Worm (Caenorhabditis elegans) whole organism, young adult: ENCODE data around the gene gpd-3.

Experiments
- C17E4.6 ChIP-seq: fragments of 200-800 bp; sonication (Bioruptor generic); IDR thresholded peaks from 2 replicates; pipeline ENCODE4 v1.3.6; 2022; ENCODE audit warnings: missing genetic modification reagents, missing genetic modification characterization, missing compliant biosample characterization
- F37B4.10 ChIP-seq: fragments of 200-800 bp; sonication (Bioruptor generic); IDR thresholded peaks from 2 replicates; pipeline ENCODE4 v1.3.6; 2022; ENCODE audit warnings: missing genetic modification characterization, missing compliant biosample characterization
- F52B5.7 ChIP-seq: sonication (generic microtip); optimal IDR thresholded peaks from 2 replicates; lab custom pipeline; 2016; ENCODE audit warnings: mild to moderate bottlenecking, missing genetic modification characterization, missing compliant biosample characterization
- F57A8.1 ChIP-seq: fragments of 200-800 bp; sonication (Bioruptor generic); optimal IDR thresholded peaks from 2 replicates; lab custom pipeline; 2018; ENCODE audit warnings: mild to moderate bottlenecking, missing genetic modification characterization, moderate library complexity, missing compliant biosample characterization
- K12H6.12 ChIP-seq: fragments of 200-800 bp; sonication (Bioruptor generic); optimal IDR thresholded peaks from 2 replicates; lab custom pipeline; 2018; ENCODE audit warnings: mild to moderate bottlenecking, missing genetic modification characterization, missing compliant biosample characterization
- Y95B8A.8 ChIP-seq: fragments of 200-800 bp; sonication (Bioruptor generic); IDR thresholded peaks from 2 replicates; pipeline ENCODE4 v1.3.6; 2022; ENCODE audit warnings: missing genetic modification reagents, missing genetic modification characterization, missing compliant biosample characterization
- ZK185.1 ChIP-seq: sonication (generic microtip); optimal IDR thresholded peaks from 2 replicates; lab custom pipeline; 2016; ENCODE audit warnings: mild to moderate bottlenecking, missing genetic modification characterization, missing compliant biosample characterization; ENCODE audit not compliant: poor library complexity, severe bottlenecking
- ama-1 ChIP-seq, 3 experiments: fragments of 150-350 bp in 1 of 3; sonication (generic microtip) in 2 of 3; optimal IDR thresholded peaks; 2 replicates each; lab custom pipeline; 2014 to 2018; ENCODE audit warnings: missing biosample characterization in 2 of 3, missing genetic modification characterization in 2 of 3, missing genetic modification reagents in 2 of 3
- aptf-3 ChIP-seq: fragments of 200-800 bp; sonication (Bioruptor generic); IDR thresholded peaks from 2 replicates; pipeline ENCODE4 v1.3.6; 2022; ENCODE audit warnings: missing genetic modification characterization, missing compliant biosample characterization
- attf-5 ChIP-seq: fragments of 200-800 bp; sonication (Bioruptor generic); optimal IDR thresholded peaks from 2 replicates; lab custom pipeline; 2018; ENCODE audit warnings: mild to moderate bottlenecking, missing genetic modification characterization, missing compliant biosample characterization
- cebp-1 ChIP-seq, 2 experiments: fragments of 200-800 bp in 1 of 2; sonication (Bioruptor generic) in 1 of 2; sonication (generic microtip) in 1 of 2; IDR thresholded peaks in 1 of 2; optimal IDR thresholded peaks in 1 of 2; 2 replicates each; pipeline versions ENCODE4 v1.3.6 to Lab custom; 2017 to 2022; ENCODE audit warnings: missing compliant biosample characterization in 2 of 2, missing genetic modification characterization in 2 of 2, mild to moderate bottlenecking in 1 of 2, missing genetic modification reagents in 1 of 2, moderate library complexity in 1 of 2
- cebp-2 ChIP-seq: fragments of 200-800 bp; sonication (Bioruptor generic); IDR thresholded peaks from 2 replicates; pipeline ENCODE4 v1.3.6; 2022; ENCODE audit warnings: missing genetic modification characterization, missing compliant biosample characterization
- ceh-27 ChIP-seq: fragments of 200-800 bp; sonication (Bioruptor generic); optimal IDR thresholded peaks from 2 replicates; lab custom pipeline; 2018; ENCODE audit warnings: mild to moderate bottlenecking, missing genetic modification characterization, moderate library complexity, missing compliant biosample characterization
- ceh-58 ChIP-seq: fragments of 200-800 bp; sonication (Bioruptor generic); IDR thresholded peaks from 2 replicates; pipeline ENCODE4 v1.3.6; 2022; ENCODE audit warnings: missing genetic modification characterization, missing compliant biosample characterization
- ceh-79 ChIP-seq: sonication (generic microtip); optimal IDR thresholded peaks from 2 replicates; lab custom pipeline; 2017; ENCODE audit warnings: mild to moderate bottlenecking, missing genetic modification characterization, missing compliant biosample characterization
- chd-7 ChIP-seq: sonication (generic microtip); optimal IDR thresholded peaks from 2 replicates; lab custom pipeline; 2016; ENCODE audit warnings: mild to moderate bottlenecking, missing genetic modification characterization, moderate library complexity, missing compliant biosample characterization
- dpff-1 ChIP-seq: sonication (generic microtip); optimal IDR thresholded peaks from 2 replicates; lab custom pipeline; 2017; ENCODE audit warnings: mild to moderate bottlenecking, missing genetic modification characterization, missing compliant biosample characterization
- dpl-1 ChIP-seq: fragments of 150-350 bp; optimal IDR thresholded peaks from 2 replicates; lab custom pipeline; 2014; ENCODE audit warnings: missing biosample characterization, missing genetic modification reagents, missing genetic modification characterization
- egl-44 ChIP-seq: fragments of 200-800 bp; sonication (Bioruptor generic); IDR thresholded peaks from 2 replicates; pipeline ENCODE4 v1.3.6; 2022; ENCODE audit warnings: missing genetic modification reagents, missing genetic modification characterization, missing compliant biosample characterization
- hlh-12 ChIP-seq: sonication (generic microtip); optimal IDR thresholded peaks from 2 replicates; lab custom pipeline; 2016; ENCODE audit warnings: missing genetic modification characterization, missing compliant biosample characterization
- hlh-26 ChIP-seq: fragments of 200-800 bp; sonication (Bioruptor generic); conservative IDR thresholded peaks from 2 replicates; pipeline ENCODE4 v1.3.6; 2022; ENCODE audit warnings: missing genetic modification reagents, missing genetic modification characterization, missing compliant biosample characterization
- hmg-1.2 ChIP-seq: fragments of 200-800 bp; sonication (Bioruptor generic); IDR thresholded peaks from 2 replicates; pipeline ENCODE4 v1.3.6; 2022; ENCODE audit warnings: missing genetic modification reagents, missing genetic modification characterization, missing compliant biosample characterization
- hsf-1 ChIP-seq: fragments of 200-800 bp; sonication (Bioruptor generic); IDR thresholded peaks from 2 replicates; pipeline ENCODE4 v1.3.6; 2022; ENCODE audit warnings: missing genetic modification reagents, missing genetic modification characterization, missing compliant biosample characterization
- lag-1 ChIP-seq: fragments of 200-800 bp; sonication (Bioruptor generic); IDR thresholded peaks from 2 replicates; pipeline ENCODE4 v1.3.6; 2022; ENCODE audit warnings: missing genetic modification reagents, missing genetic modification characterization, missing compliant biosample characterization
- let-526 ChIP-seq: fragments of 200-800 bp; sonication (Bioruptor generic); IDR thresholded peaks from 2 replicates; pipeline ENCODE4 v1.3.6; 2022; ENCODE audit warnings: missing genetic modification reagents, missing genetic modification characterization, missing compliant biosample characterization
- lin-26 ChIP-seq: fragments of 200-800 bp; sonication (Bioruptor generic); IDR thresholded peaks from 2 replicates; pipeline ENCODE4 v1.3.6; 2022; ENCODE audit warnings: missing genetic modification reagents, missing genetic modification characterization, missing compliant biosample characterization
- lin-40 ChIP-seq: sonication (generic microtip); optimal IDR thresholded peaks from 2 replicates; lab custom pipeline; 2016; ENCODE audit warnings: missing genetic modification characterization, mild to moderate bottlenecking, missing compliant biosample characterization, missing genotype, missing genetic modification reagents
- lir-1 ChIP-seq: fragments of 200-800 bp; sonication (Bioruptor generic); conservative IDR thresholded peaks from 2 replicates; pipeline ENCODE4 v1.3.6; 2022; ENCODE audit warnings: missing genetic modification reagents, missing genetic modification characterization, missing compliant biosample characterization
- madf-3 ChIP-seq: fragments of 200-800 bp; sonication (Bioruptor generic); IDR thresholded peaks from 2 replicates; pipeline ENCODE4 v1.3.6; 2022; ENCODE audit warnings: missing genetic modification reagents, missing genetic modification characterization, missing compliant biosample characterization
- mes-4 ChIP-seq: sonication (generic microtip); optimal IDR thresholded peaks from 2 replicates; lab custom pipeline; 2016; ENCODE audit warnings: missing genotype, missing genetic modification characterization, missing compliant biosample characterization
- mxl-1 ChIP-seq: sonication (generic microtip); optimal IDR thresholded peaks from 2 replicates; lab custom pipeline; 2016; ENCODE audit warnings: missing genetic modification characterization, missing compliant biosample characterization
- nfyb-1 ChIP-seq: fragments of 200-800 bp; sonication (Bioruptor generic); IDR thresholded peaks from 2 replicates; pipeline ENCODE4 v1.3.6; 2022; ENCODE audit warnings: missing genetic modification reagents, missing genetic modification characterization, missing compliant biosample characterization
- nhr-120 ChIP-seq: fragments of 200-800 bp; sonication (Bioruptor generic); IDR thresholded peaks from 2 replicates; pipeline ENCODE4 v1.3.6; 2022; ENCODE audit warnings: missing genetic modification characterization, missing compliant biosample characterization
- nhr-179 ChIP-seq: sonication (generic microtip); optimal IDR thresholded peaks from 2 replicates; lab custom pipeline; 2016; ENCODE audit warnings: mild to moderate bottlenecking, missing genetic modification characterization, missing compliant biosample characterization
- nhr-80 ChIP-seq: sonication (generic microtip); optimal IDR thresholded peaks from 2 replicates; lab custom pipeline; 2016; ENCODE audit warnings: missing genetic modification characterization, missing compliant biosample characterization
- nhr-90 ChIP-seq: sonication (generic microtip); optimal IDR thresholded peaks from 2 replicates; lab custom pipeline; 2016; ENCODE audit warnings: missing genotype, mild to moderate bottlenecking, missing genetic modification characterization, missing compliant biosample characterization
- pha-4 ChIP-seq: fragments of 150-350 bp; sonication (generic microtip); optimal IDR thresholded peaks from 2 replicates; lab custom pipeline; 2014; ENCODE audit warnings: missing biosample characterization, missing genetic modification reagents, missing genetic modification characterization
- rcor-1 ChIP-seq: fragments of 200-800 bp; sonication (Bioruptor generic); IDR thresholded peaks from 2 replicates; pipeline ENCODE4 v1.3.6; 2022; ENCODE audit warnings: missing genetic modification reagents, missing genetic modification characterization, missing compliant biosample characterization
- snpc-4 ChIP-seq, 5 experiments: fragments of 150-350 bp in 1 of 5; sonication (generic microtip) in 4 of 5; optimal IDR thresholded peaks; 2 replicates each; lab custom pipeline; 2014 to 2018; ENCODE audit warnings: missing genetic modification characterization in 5 of 5, missing biosample characterization in 3 of 5, antibody characterized with exemption in 2 of 5, mild to moderate bottlenecking in 2 of 5, missing compliant biosample characterization in 2 of 5, missing genotype in 2 of 5, moderate library complexity in 2 of 5, missing genetic modification reagents in 1 of 5
- tbp1 ChIP-seq: fragments of 200-800 bp; sonication (Bioruptor generic); optimal IDR thresholded peaks from 2 replicates; lab custom pipeline; 2018; ENCODE audit warnings: mild to moderate bottlenecking, missing genetic modification characterization, missing compliant biosample characterization
- tbx-9 ChIP-seq: sonication (generic microtip); optimal IDR thresholded peaks from 2 replicates; lab custom pipeline; 2016; ENCODE audit warnings: borderline replicate concordance, missing genetic modification characterization, inconsistent platforms, missing compliant biosample characterization
- zfh-2 ChIP-seq: fragments of 200-800 bp; sonication (Bioruptor generic); conservative IDR thresholded peaks from 2 replicates; pipeline ENCODE4 v1.3.6; 2022; ENCODE audit warnings: missing genetic modification reagents, missing genetic modification characterization, missing compliant biosample characterization
- ztf-18 ChIP-seq: sonication (generic microtip); optimal IDR thresholded peaks from 2 replicates; lab custom pipeline; 2016; ENCODE audit warnings: missing genotype, mild to moderate bottlenecking, missing genetic modification characterization, missing compliant biosample characterization
- ztf-22 ChIP-seq: fragments of 200-800 bp; sonication (Bioruptor generic); optimal IDR thresholded peaks from 2 replicates; lab custom pipeline; 2018; ENCODE audit warnings: mild to moderate bottlenecking, missing genetic modification characterization, moderate library complexity, missing compliant biosample characterization
- ztf-25 ChIP-seq: fragments of 200-800 bp; sonication (Bioruptor generic); IDR thresholded peaks from 2 replicates; pipeline ENCODE4 v1.3.6; 2022; ENCODE audit warnings: missing genetic modification reagents, missing genetic modification characterization, missing compliant biosample characterization
- ztf-6 ChIP-seq: fragments of 200-800 bp; sonication (Bioruptor generic); IDR thresholded peaks from 2 replicates; pipeline ENCODE4 v1.3.6; 2022; ENCODE audit warnings: missing genetic modification reagents, missing genetic modification characterization, missing compliant biosample characterization

Gene gpd-3

DNA sequence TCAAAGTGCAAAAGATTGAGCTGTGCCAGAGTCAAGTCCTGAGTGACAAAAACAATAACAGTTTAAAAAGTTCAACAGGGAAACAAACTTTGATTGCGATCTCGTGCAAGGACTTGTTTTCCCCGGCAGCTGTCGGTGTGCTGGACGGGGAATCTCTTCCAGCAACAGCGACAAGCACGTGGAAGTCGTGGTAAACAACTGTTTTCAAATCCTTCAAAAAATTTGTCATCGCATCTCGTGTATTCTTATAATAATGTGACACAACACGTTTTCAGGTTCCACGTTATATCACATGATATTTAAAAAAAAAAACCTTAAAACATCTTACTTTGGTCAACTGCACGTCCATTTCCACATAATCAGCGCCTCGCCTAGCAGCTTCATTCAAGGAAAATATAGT lies 4.5 kb downstream of the gpd-3 start:
- 0 out of 2 replicates have a peak, but pooled peaks have one; percentile 18 for TF ChIP-seq hsf-1 (GFP tag; lab: Robert Waterston, UW)
- 0 out of 2 replicates have a peak, but pooled peaks have one; percentile 28 for TF ChIP-seq zfh-2 (GFP tag; lab: Robert Waterston, UW)
- no peak for TF ChIP-seq chd-7 (tag; lab: Kevin White, UChicago)
- TF ChIP-seq madf-3 (GFP tag; lab: Robert Waterston, UW) = no peak
- no peak for TF ChIP-seq cebp-1 (GFP tag; IDR thresholded peaks at IDR 0.05; lab: Robert Waterston, UW)
- peak; percentile 47 for TF ChIP-seq cebp-1 (tag; optimal IDR thresholded peaks at IDR 0.05; lab: Kevin White, UChicago)
- TF ChIP-seq, all 124 proteins: peak for 3

DNA sequence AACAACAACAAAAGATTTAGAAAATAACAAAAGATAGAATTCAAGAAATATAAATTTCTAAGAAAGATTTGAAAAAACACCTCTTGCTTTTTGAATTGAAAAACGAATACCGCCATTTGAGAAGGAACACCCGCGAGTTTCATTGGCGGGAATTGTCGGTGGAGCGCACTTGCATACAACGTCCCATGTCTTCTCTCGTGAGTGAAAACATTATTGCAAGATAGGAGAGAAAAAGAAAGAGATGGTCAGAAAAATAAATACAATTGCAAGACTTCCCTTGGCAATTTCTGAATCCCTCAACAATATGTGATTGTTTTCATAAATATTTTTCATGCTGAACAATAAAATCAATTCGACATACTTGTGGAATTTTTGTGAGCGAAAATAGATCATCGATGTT lies 7.0 kb downstream of the gpd-3 start, which contains the start of gene K10B3.5:
Gene K10B3.5 (minus strand): TSS at position 343 of the 400 bp plus-strand sequence.
- TF ChIP-seq aptf-3 (no peak), nfyb-1 (GFP tag; lab: Robert Waterston, UW) (no peak), let-526 (GFP tag; lab: Robert Waterston, UW) (no peak), nhr-120 (no peak), nhr-179 (no peak), rcor-1 (GFP tag; lab: Robert Waterston, UW) (no peak), K12H6.12 (tag; lab: Kevin White, UChicago) (peak; percentile 21), lir-1 (GFP tag; lab: Robert Waterston, UW) (no peak), ztf-18 (tag; lab: Kevin White, UChicago) (peak; percentile 28), F52B5.7 (no peak), ama-1 (optimal IDR thresholded peaks at IDR 0.05; lab: Kevin White, UChicago) (no peak), ama-1 (GFP tag; optimal IDR thresholded peaks at IDR 0.05; lab: Kevin White, UChicago) (no peak), ZK185.1 (no peak), lin-26 (no peak), ztf-22 (GFP tag; lab: Kevin White, UChicago) (no peak), ztf-6 (GFP tag; lab: Robert Waterston, UW) (no peak), mxl-1 (tag; lab: Kevin White, UChicago) (no peak), F57A8.1 (GFP tag; lab: Kevin White, UChicago) (no peak), dpff-1 (tag; lab: Kevin White, UChicago) (no peak), lin-40 (tag; lab: Kevin White, UChicago) (peak; percentile 48), tbx-9 (tag; lab: Kevin White, UChicago) (no peak), madf-3 (GFP tag; lab: Robert Waterston, UW) (no peak), hlh-26 (GFP tag; lab: Robert Waterston, UW) (no peak), ceh-27 (GFP tag; lab: Kevin White, UChicago) (no peak), mes-4 (tag; lab: Kevin White, UChicago) (no peak), Y95B8A.8 (GFP tag; lab: Robert Waterston, UW) (no peak), snpc-4 (GFP tag; optimal IDR thresholded peaks at IDR 0.05; lab: Kevin White, UChicago) (no peak), snpc-4 (tag; optimal IDR thresholded peaks at IDR 0.05; lab: Kevin White, UChicago) (peak in 1 of 4 experiments; percentile 14), nhr-80 (tag; lab: Kevin White, UChicago) (peak; percentile 46), egl-44 (GFP tag; lab: Robert Waterston, UW) (no peak), ceh-58 (GFP tag; lab: Robert Waterston, UW) (no peak), F37B4.10 (GFP tag; lab: Robert Waterston, UW) (no peak), ceh-79 (no peak), hlh-12 (tag; lab: Kevin White, UChicago) (no peak), tbp1 (GFP tag; lab: Kevin White, UChicago) (no peak), hmg-1.2 (peak; percentile 57; the same call in 1 of the 2 replicates), cebp-2 (GFP tag; lab: Robert Waterston, UW) (no peak), dpl-1 (GFP tag; lab: Kevin White, UChicago) (peak; percentile 51), attf-5 (GFP tag; lab: Kevin White, UChicago) (peak; percentile 61), hsf-1 (GFP tag; lab: Robert Waterston, UW) (no peak), pha-4 (tag; lab: Kevin White, UChicago) (peak; percentile 44), C17E4.6 (no peak), zfh-2 (GFP tag; lab: Robert Waterston, UW) (no peak), ztf-25 (GFP tag; lab: Robert Waterston, UW) (no peak), nhr-90 (no peak), lag-1 (GFP tag; lab: Robert Waterston, UW) (no peak)
